Fruit fly (Drosophila melanogaster) whole organism, embryonic: ENCODE results near the gene jim.
A peak's percentile ranks its signal among the peaks of the same experiment; 100 is the strongest.

Experiments
- Asciz ChIP-seq: fragments of 200-800 bp; sonication (Bioruptor generic); optimal IDR thresholded peaks from 2 replicates; lab custom pipeline; 2017; ENCODE audit warnings: missing biosample characterization, mild to moderate bottlenecking, missing genetic modification characterization, missing genetic modification reagents
- Bteb2 ChIP-seq: fragments of 200-800 bp; sonication (Bioruptor generic); optimal IDR thresholded peaks from 2 replicates; lab custom pipeline; 2016; ENCODE audit warnings: missing biosample characterization, missing genetic modification characterization
- CG10267 ChIP-seq: fragments of 200-800 bp; sonication (Bioruptor generic); optimal IDR thresholded peaks from 2 replicates; lab custom pipeline; 2018; ENCODE audit warnings: missing biosample characterization, mild to moderate bottlenecking, missing genetic modification characterization, moderate library complexity
- CG10462 ChIP-seq: fragments of 200-800 bp; sonication (Bioruptor generic); optimal IDR thresholded peaks from 2 replicates; lab custom pipeline; 2016; ENCODE audit warnings: missing biosample characterization, missing genetic modification characterization
- CG10654 ChIP-seq: fragments of 200-800 bp; sonication (Bioruptor generic); optimal IDR thresholded peaks from 2 replicates; lab custom pipeline; 2016; ENCODE audit warnings: missing biosample characterization, missing genetic modification characterization
- CG12299 ChIP-seq: fragments of 200-800 bp; sonication (Bioruptor generic); optimal IDR thresholded peaks from 2 replicates; lab custom pipeline; 2018; ENCODE audit warnings: missing biosample characterization, mild to moderate bottlenecking, missing genetic modification characterization
- CG12942 ChIP-seq: fragments of 200-800 bp; sonication (Bioruptor generic); optimal IDR thresholded peaks from 3 replicates; lab custom pipeline; 2016; ENCODE audit warnings: missing biosample characterization, missing genetic modification characterization
- CG15011 ChIP-seq: fragments of 200-800 bp; sonication (Bioruptor generic); optimal IDR thresholded peaks from 3 replicates; lab custom pipeline; 2018; ENCODE audit warnings: missing biosample characterization, mild to moderate bottlenecking, missing genetic modification characterization
- CG1529 ChIP-seq: fragments of 200-800 bp; sonication (Bioruptor generic); optimal IDR thresholded peaks from 3 replicates; lab custom pipeline; 2018; ENCODE audit warnings: missing biosample characterization, missing genetic modification characterization
- CG15696 ChIP-seq: fragments of 200-800 bp; sonication (Bioruptor generic); optimal IDR thresholded peaks from 2 replicates; lab custom pipeline; 2019; ENCODE audit warnings: missing biosample characterization, mild to moderate bottlenecking, missing genetic modification characterization, moderate library complexity
- CG1603 ChIP-seq: fragments of 200-800 bp; sonication (Bioruptor generic); optimal IDR thresholded peaks from 2 replicates; lab custom pipeline; 2019; ENCODE audit warnings: missing biosample characterization, mild to moderate bottlenecking, missing genetic modification characterization, moderate library complexity
- CG1832 ChIP-seq: fragments of 200-800 bp; sonication (Bioruptor generic); optimal IDR thresholded peaks from 2 replicates; lab custom pipeline; 2017; ENCODE audit warnings: missing biosample characterization, mild to moderate bottlenecking, missing genetic modification characterization, inconsistent platforms
- CG18476 ChIP-seq: fragments of 200-800 bp; sonication (Bioruptor generic); optimal IDR thresholded peaks from 2 replicates; lab custom pipeline; 2016; ENCODE audit warnings: missing biosample characterization, mild to moderate bottlenecking, missing genetic modification characterization
- CG3281 ChIP-seq: fragments of 200-800 bp; sonication (Bioruptor generic); optimal IDR thresholded peaks from 3 replicates; lab custom pipeline; 2017; ENCODE audit warnings: missing biosample characterization, mild to moderate bottlenecking, missing genetic modification characterization
- CG3407 ChIP-seq: fragments of 200-800 bp; sonication (Bioruptor generic); optimal IDR thresholded peaks from 2 replicates; lab custom pipeline; 2018; ENCODE audit warnings: missing biosample characterization, mild to moderate bottlenecking, missing genetic modification characterization
- CG3726 ChIP-seq: fragments of 200-800 bp; sonication (Bioruptor generic); IDR thresholded peaks from 3 replicates; pipeline ENCODE4, ENCODE4 v1.3.6; 2022; ENCODE audit warnings: missing biosample characterization, missing genetic modification characterization
- CG4730 ChIP-seq: fragments of 200-800 bp; sonication (Bioruptor generic); IDR thresholded peaks from 2 replicates; pipeline ENCODE4 v1.3.6; 2022; ENCODE audit warnings: missing biosample characterization, missing genetic modification characterization
- CG5180 ChIP-seq: fragments of 200-800 bp; sonication (Bioruptor generic); optimal IDR thresholded peaks from 3 replicates; lab custom pipeline; 2017; ENCODE audit warnings: missing biosample characterization, missing genetic modification characterization, mild to moderate bottlenecking, moderate library complexity, missing genetic modification reagents
- CG6765 ChIP-seq: fragments of 200-800 bp; sonication (Bioruptor generic); optimal IDR thresholded peaks from 3 replicates; lab custom pipeline; 2017; ENCODE audit warnings: missing biosample characterization, mild to moderate bottlenecking, missing genetic modification characterization
- CG7745 ChIP-seq: fragments of 200-800 bp; sonication (Bioruptor generic); optimal IDR thresholded peaks from 2 replicates; lab custom pipeline; 2018; ENCODE audit warnings: missing biosample characterization, mild to moderate bottlenecking, missing genetic modification characterization, moderate library complexity
- CG7839 ChIP-seq: fragments of 200-800 bp; sonication (Bioruptor generic); optimal IDR thresholded peaks from 3 replicates; lab custom pipeline; 2018; ENCODE audit warnings: missing biosample characterization, mild to moderate bottlenecking, missing genetic modification characterization, moderate library complexity
- CG7928 ChIP-seq: fragments of 200-800 bp; sonication (Bioruptor generic); optimal IDR thresholded peaks from 2 replicates; lab custom pipeline; 2017; ENCODE audit warnings: missing biosample characterization, mild to moderate bottlenecking, missing genetic modification characterization
- D19A ChIP-seq: fragments of 200-800 bp; optimal IDR thresholded peaks from 3 replicates; lab custom pipeline; 2019; ENCODE audit warnings: missing biosample characterization, mild to moderate bottlenecking, missing genetic modification characterization, moderate library complexity
- E2f2 ChIP-seq: fragments of 200-800 bp; sonication (Bioruptor generic); IDR thresholded peaks from 2 replicates; pipeline ENCODE4 v1.3.6; 2022; ENCODE audit warnings: missing biosample characterization, missing genetic modification characterization
- Ets97D ChIP-seq: fragments of 200-800 bp; sonication (Bioruptor generic); optimal IDR thresholded peaks from 3 replicates; lab custom pipeline; 2016; ENCODE audit warnings: missing biosample characterization, missing genetic modification characterization
- Fer1 ChIP-seq: fragments of 200-800 bp; sonication (Bioruptor generic); optimal IDR thresholded peaks from 2 replicates; lab custom pipeline; 2017; ENCODE audit warnings: missing biosample characterization, mild to moderate bottlenecking, missing genetic modification characterization
- Hand ChIP-seq: fragments of 200-800 bp; sonication (Bioruptor generic); optimal IDR thresholded peaks from 2 replicates; lab custom pipeline; 2017; ENCODE audit warnings: mild to moderate bottlenecking, missing biosample characterization, missing genetic modification reagents, missing genetic modification characterization
- Hsf ChIP-seq: fragments of 200-800 bp; sonication (Bioruptor generic); optimal IDR thresholded peaks from 3 replicates; lab custom pipeline; 2016; ENCODE audit warnings: missing biosample characterization, missing genetic modification characterization
- MBD-R2 ChIP-seq: fragments of 200-800 bp; sonication (Bioruptor generic); IDR thresholded peaks from 2 replicates; pipeline ENCODE4 v1.3.6; 2022; ENCODE audit warnings: missing biosample characterization, missing genetic modification characterization
- MESR4 ChIP-seq: fragments of 200-800 bp; sonication (Bioruptor generic); optimal IDR thresholded peaks from 2 replicates; lab custom pipeline; 2018; ENCODE audit warnings: missing biosample characterization, mild to moderate bottlenecking, missing genetic modification characterization, moderate library complexity
- Oaz ChIP-seq: fragments of 200-800 bp; sonication (Bioruptor generic); IDR thresholded peaks from 2 replicates; pipeline ENCODE4 v1.3.6; 2022; ENCODE audit warnings: missing biosample characterization, missing genetic modification characterization
- Ptx1 ChIP-seq: fragments of 200-800 bp; sonication (Bioruptor generic); IDR thresholded peaks from 2 replicates; pipeline ENCODE4 v1.3.6; 2022; ENCODE audit warnings: missing biosample characterization, missing genetic modification characterization
- Tbp ChIP-seq: fragments of >200 bp; optimal IDR thresholded peaks from 2 replicates; lab custom pipeline; 2018; ENCODE audit warnings: missing biosample characterization, missing genetic modification characterization
- Usf ChIP-seq: fragments of 200-800 bp; sonication (Bioruptor generic); optimal IDR thresholded peaks from 2 replicates; lab custom pipeline; 2017; ENCODE audit warnings: missing genotype, missing biosample characterization, missing genetic modification characterization
- ase ChIP-seq: fragments of 200-800 bp; sonication (Bioruptor generic); IDR thresholded peaks from 3 replicates; pipeline ENCODE4 v1.3.6; 2022; ENCODE audit warnings: missing biosample characterization, missing genetic modification characterization
- bowl ChIP-seq: fragments of 200-800 bp; sonication (Bioruptor generic); IDR thresholded peaks from 2 replicates; pipeline ENCODE4 v1.3.6; 2022; ENCODE audit warnings: missing biosample characterization, missing genetic modification characterization
- corto ChIP-seq: fragments of 200-800 bp; sonication (Bioruptor generic); optimal IDR thresholded peaks from 2 replicates; lab custom pipeline; 2016; ENCODE audit warnings: missing biosample characterization, mild to moderate bottlenecking, missing genetic modification characterization, moderate library complexity
- fd64A ChIP-seq: fragments of 200-800 bp; sonication (Bioruptor generic); optimal IDR thresholded peaks from 3 replicates; lab custom pipeline; 2018; ENCODE audit warnings: missing biosample characterization, mild to moderate bottlenecking, missing genetic modification characterization
- lilli ChIP-seq: fragments of 200-800 bp; sonication (Bioruptor generic); optimal IDR thresholded peaks from 3 replicates; lab custom pipeline; 2016; ENCODE audit warnings: missing biosample characterization, missing genetic modification characterization
- luna ChIP-seq: fragments of 200-800 bp; sonication (Bioruptor generic); optimal IDR thresholded peaks from 2 replicates; lab custom pipeline; 2016; ENCODE audit warnings: missing biosample characterization, missing genetic modification characterization
- mam ChIP-seq: fragments of 200-800 bp; sonication (Bioruptor generic); optimal IDR thresholded peaks from 3 replicates; lab custom pipeline; 2016; ENCODE audit warnings: missing biosample characterization, missing genetic modification characterization
- nerfin-1 ChIP-seq: fragments of 200-800 bp; sonication (Bioruptor generic); optimal IDR thresholded peaks from 3 replicates; lab custom pipeline; 2019; ENCODE audit warnings: missing biosample characterization, mild to moderate bottlenecking, missing genetic modification characterization, moderate library complexity
- odd ChIP-seq: fragments of 200-800 bp; sonication (Bioruptor generic); optimal IDR thresholded peaks from 2 replicates; lab custom pipeline; 2017; ENCODE audit warnings: missing biosample characterization, mild to moderate bottlenecking, missing genetic modification characterization
- pros ChIP-seq: fragments of 200-800 bp; sonication (Bioruptor generic); optimal IDR thresholded peaks from 3 replicates; lab custom pipeline; 2019; ENCODE audit warnings: missing biosample characterization, mild to moderate bottlenecking, missing genetic modification characterization, moderate library complexity
- sens ChIP-seq: fragments of 200-800 bp; sonication (Bioruptor generic); peaks from one replicate; lab custom pipeline; 2016; ENCODE audit warnings: missing biosample characterization, missing genetic modification characterization
- sima ChIP-seq: fragments of 200-800 bp; sonication (Bioruptor generic); optimal IDR thresholded peaks from 2 replicates; lab custom pipeline; 2016; ENCODE audit warnings: missing biosample characterization, missing genetic modification characterization
- sqz ChIP-seq: fragments of 200-800 bp; sonication (Bioruptor generic); optimal IDR thresholded peaks from 3 replicates; lab custom pipeline; 2018; ENCODE audit warnings: missing biosample characterization, mild to moderate bottlenecking, missing genetic modification characterization
- tio ChIP-seq: fragments of 200-800 bp; sonication (Bioruptor generic); optimal IDR thresholded peaks from 2 replicates; lab custom pipeline; 2017; ENCODE audit warnings: missing biosample characterization, missing genetic modification characterization, inconsistent platforms
- trh ChIP-seq: fragments of 200-800 bp; sonication (Bioruptor generic); optimal IDR thresholded peaks from 2 replicates; lab custom pipeline; 2016; ENCODE audit warnings: missing biosample characterization, missing genetic modification characterization
- usp ChIP-seq: fragments of >200 bp; optimal IDR thresholded peaks from 2 replicates; lab custom pipeline; 2017; ENCODE audit warnings: missing biosample characterization, missing genetic modification characterization
- vnd ChIP-seq: fragments of 200-800 bp; sonication (Bioruptor generic); IDR thresholded peaks from 3 replicates; pipeline ENCODE4 v1.3.6; 2022; ENCODE audit warnings: missing biosample characterization, missing genetic modification characterization; ENCODE audit not compliant: partially characterized antibody
- vvl ChIP-seq: fragments of 200-800 bp; sonication (Bioruptor generic); IDR thresholded peaks from 2 replicates; pipeline ENCODE4 v1.3.6; 2022; ENCODE audit warnings: missing biosample characterization, missing genetic modification characterization

Gene jim

dm6 chr3L:22865061-22865418 lies 30.0 kb upstream of the jim start (continued):
- peak; percentile 86 for TF ChIP-seq CG7839 (tag; lab: Kevin White, UChicago)
- TF ChIP-seq D19A = peak; percentile 67
- no peak for TF ChIP-seq CG1603
- TF ChIP-seq CG3726 (GFP tag; lab: Robert Waterston, UW) = no peak
- peak; percentile 77 for TF ChIP-seq odd (GFP tag; lab: Kevin White, UChicago)
- peak; percentile 67 for TF ChIP-seq Oaz (GFP tag; lab: Robert Waterston, UW)
- peak; percentile 56; the same call in 1 of the 3 replicates for TF ChIP-seq ase (GFP tag; lab: Robert Waterston, UW)
- TF ChIP-seq nerfin-1 (tag; lab: Kevin White, UChicago) = peak; percentile 55
- TF ChIP-seq CG12299 = peak; percentile 58
- peak; percentile 54 for TF ChIP-seq corto (GFP tag; lab: Kevin White, UChicago)
- peak; percentile 17 for TF ChIP-seq CG10462
- peak; percentile 61 for TF ChIP-seq Hand (GFP tag; lab: Kevin White, UChicago)
- TF ChIP-seq lilli = peak; percentile 71
- peak; percentile 53; the same call in 1 of the 2 replicates for TF ChIP-seq E2f2
- peak; percentile 46 for TF ChIP-seq CG7928
- TF ChIP-seq CG7745 (tag; lab: Kevin White, UChicago) = no peak
- peak; percentile 73 for TF ChIP-seq Fer1 (GFP tag; lab: Kevin White, UChicago)
- no peak for TF ChIP-seq MESR4 (GFP tag; lab: Kevin White, UChicago)
- peak; percentile 28 for TF ChIP-seq sqz
- peak; percentile 41 for TF ChIP-seq CG12942 (GFP tag; lab: Kevin White, UChicago)
- peak; percentile 50 for TF ChIP-seq CG5180 (GFP tag; lab: Kevin White, UChicago)
- TF ChIP-seq CG15696 (tag; lab: Kevin White, UChicago) = peak; percentile 23
- TF ChIP-seq CG4730 (GFP tag; lab: Robert Waterston, UW) = peak; percentile 52; the same call in 1 of the 2 replicates
- peak; percentile 69 for TF ChIP-seq Ptx1
- peak; percentile 43 for TF ChIP-seq CG10654
- peak; percentile 68 for TF ChIP-seq Asciz (GFP tag; lab: Kevin White, UChicago)
- no peak for TF ChIP-seq CG1832 (GFP tag; lab: Kevin White, UChicago)
- TF ChIP-seq sima (GFP tag; lab: Kevin White, UChicago) = no peak
- TF ChIP-seq CG3407 = peak; percentile 54
- no peak for TF ChIP-seq MBD-R2
- TF ChIP-seq Usf (GFP tag; lab: Kevin White, UChicago) = no peak
- peak; percentile 29 for TF ChIP-seq trh (GFP tag; lab: Kevin White, UChicago)
- TF ChIP-seq luna (GFP tag; lab: Kevin White, UChicago) = no peak
- TF ChIP-seq bowl (GFP tag; lab: Robert Waterston, UW) = no peak
- TF ChIP-seq pros (GFP tag; lab: Kevin White, UChicago) = no peak
- TF ChIP-seq CG18476 (GFP tag; lab: Kevin White, UChicago) = peak; percentile 18
- peak; percentile 4 for TF ChIP-seq CG6765
- peak; percentile 17 for TF ChIP-seq Bteb2
- peak; percentile 53 for TF ChIP-seq Hsf
- TF ChIP-seq Tbp (GFP tag; lab: Kevin White, UChicago) = no peak
- peak; percentile 56 for TF ChIP-seq sens (GFP tag; lab: Kevin White, UChicago)
- peak; percentile 76 for TF ChIP-seq vvl
- TF ChIP-seq vnd (GFP tag; lab: Robert Waterston, UW) = no peak
- TF ChIP-seq CG15011 (GFP tag; lab: Kevin White, UChicago) = peak; percentile 35
- peak; percentile 73 for TF ChIP-seq tio
- TF ChIP-seq usp (GFP tag; lab: Kevin White, UChicago) = no peak
- TF ChIP-seq CG1529 (GFP tag; lab: Kevin White, UChicago) = peak; percentile 27
- no peak for TF ChIP-seq mam (GFP tag; lab: Kevin White, UChicago)
- peak; percentile 76 for TF ChIP-seq CG3281
- TF ChIP-seq fd64A (GFP tag; lab: Kevin White, UChicago) = no peak
- TF ChIP-seq Ets97D (GFP tag; lab: Kevin White, UChicago) = no peak
- no peak for TF ChIP-seq CG10267 (tag; lab: Kevin White, UChicago)
